Worm (Caenorhabditis elegans): ENCODE data around the gene ddx-15.

DNA sequence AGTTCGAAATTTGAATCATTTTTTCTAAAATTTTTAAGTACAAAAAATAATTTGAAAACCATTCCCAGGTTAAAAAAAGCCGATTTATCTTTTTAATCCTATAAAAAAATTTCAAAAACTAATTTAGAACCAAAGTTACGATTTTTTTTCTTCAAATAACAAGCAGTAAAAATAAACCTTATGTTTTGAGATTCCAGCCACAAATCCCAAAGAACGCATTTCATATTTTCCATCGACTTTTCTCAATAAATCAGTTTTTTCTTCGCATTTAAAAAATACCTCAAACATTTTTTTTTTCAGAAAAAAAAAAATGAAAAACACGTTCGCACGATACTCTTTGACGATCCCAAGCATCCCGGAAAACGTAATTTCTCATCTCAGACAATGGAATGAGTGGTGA is 43.7 kb upstream of the ddx-15 start, which contains the start of gene ckk-1:
- TF ChIP-seq drap-1 (GFP tag; optimal IDR thresholded peaks at IDR 0.05): no peak
- no peak for TF ChIP-seq lin-13 (tag; optimal IDR thresholded peaks at IDR 0.05)
- no peak for TF ChIP-seq elt-3 (tag; optimal IDR thresholded peaks at IDR 0.05)
- no peak for TF ChIP-seq ceh-39 (tag; optimal IDR thresholded peaks at IDR 0.05)
- TF ChIP-seq ham-2 (GFP tag; optimal IDR thresholded peaks at IDR 0.05): no peak
- TF ChIP-seq mab-5 (tag; optimal IDR thresholded peaks at IDR 0.05): no peak
- no peak for TF ChIP-seq hlh-1 (tag; optimal IDR thresholded peaks at IDR 0.05)
- TF ChIP-seq blmp-1 (tag; optimal IDR thresholded peaks at IDR 0.05): no peak
- TF ChIP-seq nhr-237 (tag; optimal IDR thresholded peaks at IDR 0.05): no peak
- no peak for TF ChIP-seq ztf-11 (tag; optimal IDR thresholded peaks at IDR 0.05)
- no peak for TF ChIP-seq elt-1 (tag; optimal IDR thresholded peaks at IDR 0.05; ENCODE audit: borderline replicate concordance, insufficient read depth)
- no peak for TF ChIP-seq snpc-4 (tag; optimal IDR thresholded peaks at IDR 0.05)
